Worm (Caenorhabditis elegans): ENCODE data around the gene Y37E11AL.9.

ce11 chrIV:3694638-3695037, 5.8 kb downstream of the Y37E11AL.9 start, which contains the start of the genes taf-6.2 and Y37E11AL.3:
- TF ChIP-seq nhr-28 (tag; optimal IDR thresholded peaks at IDR 0.05) (no peak), nhr-43 (tag; optimal IDR thresholded peaks at IDR 0.05; ENCODE audit: poor library complexity, severe bottlenecking) (no peak)
